Fruit fly (Drosophila melanogaster) whole organism, wandering third instar larva: ENCODE data around the gene eIF4G1.

ENCODE experiments used
- Mio ChIP-seq: sonication (Bioruptor generic); optimal IDR thresholded peaks from 2 replicates; lab custom pipeline; 2016; ENCODE audit warnings: missing biosample characterization, missing genetic modification characterization
- sv ChIP-seq: fragments of 200-800 bp; sonication (Bioruptor generic); optimal IDR thresholded peaks from 3 replicates; lab custom pipeline; 2016; ENCODE audit warnings: missing biosample characterization, missing genetic modification characterization

- no peak for TF ChIP-seq Mio (GFP tag; lab: Kevin White, UChicago)
- no peak for TF ChIP-seq sv (GFP tag; lab: Kevin White, UChicago)
Measured at dm6 chr4:909134-909533, 21.4 kb downstream of the eIF4G1 start.
